Fruit fly (Drosophila melanogaster) whole organism, pupa: ENCODE measurements around the gene CG10232.

Experiments used
- CG34367 ChIP-seq: fragments of 200-800 bp; sonication (Bioruptor generic); optimal IDR thresholded peaks from 2 replicates; lab custom pipeline; 2018; ENCODE audit warnings: missing biosample characterization, mild to moderate bottlenecking, missing genetic modification characterization
- CG8159 ChIP-seq: fragments of 200-800 bp; sonication (Bioruptor generic); optimal IDR thresholded peaks from 3 replicates; lab custom pipeline; 2018; ENCODE audit warnings: missing biosample characterization, mild to moderate bottlenecking, missing genetic modification characterization, moderate library complexity
- EcR ChIP-seq: fragments of 200-800 bp; sonication (Bioruptor generic); optimal IDR thresholded peaks from 3 replicates; lab custom pipeline; 2019; ENCODE audit warnings: missing biosample characterization, missing genetic modification characterization, mild to moderate bottlenecking, moderate library complexity, missing genetic modification reagents
- Ets98B ChIP-seq: fragments of 200-800 bp; sonication (Bioruptor generic); IDR thresholded peaks from 2 replicates; pipeline ENCODE4 v1.3.6; 2022; ENCODE audit warnings: missing biosample characterization, missing genetic modification characterization

dm6 chr3R:23740968-23741367 lies 19.5 kb upstream of the CG10232 start:
- no peak for TF ChIP-seq Ets98B (GFP tag; lab: Robert Waterston, UW)
- TF ChIP-seq CG8159 (tag; lab: Kevin White, UChicago) = no peak
- TF ChIP-seq CG34367 (tag; lab: Kevin White, UChicago) = no peak
- no peak for TF ChIP-seq EcR (GFP tag; lab: Kevin White, UChicago)
